Fruit fly (Drosophila melanogaster) whole organism, embryonic: ENCODE results near the gene CG34107.

Source experiments
- Awh ChIP-seq: fragments of 200-800 bp; sonication (Bioruptor generic); IDR thresholded peaks from 2 replicates; pipeline ENCODE4, ENCODE4 v1.3.6; 2022; ENCODE audit warnings: missing biosample characterization, missing genetic modification characterization
- B-H2 ChIP-seq: fragments of 200-800 bp; sonication (Bioruptor generic); optimal IDR thresholded peaks from 2 replicates; lab custom pipeline; 2018; ENCODE audit warnings: missing biosample characterization, mild to moderate bottlenecking, missing genetic modification characterization
- Bgb ChIP-seq: fragments of 200-800 bp; sonication (Bioruptor generic); IDR thresholded peaks from 2 replicates; pipeline ENCODE4 v1.3.6; 2022; ENCODE audit warnings: missing biosample characterization, missing genetic modification characterization; ENCODE audit not compliant: partially characterized antibody
- Bteb2 ChIP-seq: fragments of 200-800 bp; sonication (Bioruptor generic); optimal IDR thresholded peaks from 2 replicates; lab custom pipeline; 2016; ENCODE audit warnings: missing biosample characterization, missing genetic modification characterization
- CG11695 ChIP-seq: fragments of 200-800 bp; sonication (Bioruptor generic); IDR thresholded peaks from 3 replicates; pipeline ENCODE4 v1.3.6; 2022; ENCODE audit warnings: missing biosample characterization, missing genetic modification characterization
- CG12155 ChIP-seq: fragments of 200-800 bp; sonication (Bioruptor generic); optimal IDR thresholded peaks from 3 replicates; lab custom pipeline; 2016; ENCODE audit warnings: missing biosample characterization, missing genetic modification characterization
- CG12942 ChIP-seq: fragments of 200-800 bp; sonication (Bioruptor generic); optimal IDR thresholded peaks from 3 replicates; lab custom pipeline; 2016; ENCODE audit warnings: missing biosample characterization, missing genetic modification characterization
- CG14014 ChIP-seq: fragments of 200-800 bp; sonication (Bioruptor generic); IDR thresholded peaks from 2 replicates; pipeline ENCODE4 v1.3.6; 2022; ENCODE audit warnings: missing biosample characterization, missing genetic modification characterization
- CG14965 ChIP-seq: fragments of 200-800 bp; sonication (Bioruptor generic); optimal IDR thresholded peaks from 2 replicates; lab custom pipeline; 2016; ENCODE audit warnings: missing biosample characterization, missing genetic modification characterization, borderline replicate concordance
- CG16815 ChIP-seq: fragments of 200-800 bp; sonication (Bioruptor generic); optimal IDR thresholded peaks from 3 replicates; lab custom pipeline; 2017; ENCODE audit warnings: missing biosample characterization, mild to moderate bottlenecking, missing genetic modification characterization
- CG17361 ChIP-seq: fragments of 200-800 bp; sonication (Bioruptor generic); IDR thresholded peaks from 3 replicates; pipeline ENCODE4 v1.3.6; 2022; ENCODE audit warnings: missing biosample characterization, missing genetic modification characterization
- CG17385 ChIP-seq: fragments of 200-800 bp; sonication (Bioruptor generic); optimal IDR thresholded peaks from 3 replicates; lab custom pipeline; 2018; ENCODE audit warnings: missing biosample characterization, mild to moderate bottlenecking, missing genetic modification characterization
- CG2875 ChIP-seq: fragments of 200-800 bp; sonication (Bioruptor generic); optimal IDR thresholded peaks from 2 replicates; lab custom pipeline; 2017; ENCODE audit warnings: missing biosample characterization, mild to moderate bottlenecking, missing genetic modification characterization, missing genetic modification reagents
- CG3407 ChIP-seq: fragments of 200-800 bp; sonication (Bioruptor generic); optimal IDR thresholded peaks from 2 replicates; lab custom pipeline; 2018; ENCODE audit warnings: missing biosample characterization, mild to moderate bottlenecking, missing genetic modification characterization
- CG34422 ChIP-seq: fragments of 200-800 bp; sonication (Bioruptor generic); IDR thresholded peaks from 3 replicates; pipeline ENCODE4 v1.3.6; 2022; ENCODE audit warnings: missing biosample characterization, missing genetic modification characterization
- CG3838 ChIP-seq: fragments of 200-800 bp; sonication (Bioruptor generic); optimal IDR thresholded peaks from 3 replicates; lab custom pipeline; 2016; ENCODE audit warnings: missing biosample characterization, missing genetic modification characterization
- CG4820 ChIP-seq: fragments of 200-800 bp; sonication (Bioruptor generic); optimal IDR thresholded peaks from 3 replicates; lab custom pipeline; 2016; ENCODE audit warnings: missing biosample characterization, missing genetic modification characterization
- CG7271 ChIP-seq: fragments of 200-800 bp; sonication (Bioruptor generic); optimal IDR thresholded peaks from 2 replicates; lab custom pipeline; 2018; ENCODE audit warnings: missing biosample characterization, mild to moderate bottlenecking, missing genetic modification characterization, moderate library complexity
- CG7839 ChIP-seq: fragments of 200-800 bp; sonication (Bioruptor generic); optimal IDR thresholded peaks from 3 replicates; lab custom pipeline; 2018; ENCODE audit warnings: missing biosample characterization, mild to moderate bottlenecking, missing genetic modification characterization, moderate library complexity
- CG7963 ChIP-seq: fragments of 200-800 bp; sonication (Bioruptor generic); IDR thresholded peaks from 3 replicates; pipeline ENCODE4 v1.3.6; 2022; ENCODE audit warnings: missing biosample characterization, missing genetic modification characterization; ENCODE audit not compliant: partially characterized antibody
- CG8478 ChIP-seq: fragments of >200 bp; optimal IDR thresholded peaks from 2 replicates; lab custom pipeline; 2018
- CG9876 ChIP-seq: fragments of 200-800 bp; sonication (Bioruptor generic); optimal IDR thresholded peaks from 2 replicates; lab custom pipeline; 2016; ENCODE audit warnings: missing biosample characterization, missing genetic modification characterization
- D ChIP-seq, 2 experiments: fragments of 200-800 bp in 1 of 2; fragments of >200 bp in 1 of 2; sonication (Bioruptor generic) in 1 of 2; optimal IDR thresholded peaks; 2 replicates in 1 of 2; 3 replicates in 1 of 2; lab custom pipeline; 2017; ENCODE audit warnings: mild to moderate bottlenecking in 1 of 2, missing biosample characterization in 1 of 2, missing genetic modification characterization in 1 of 2, missing genetic modification reagents in 1 of 2
- E2f1 ChIP-seq: fragments of 200-800 bp; sonication (Bioruptor generic); IDR thresholded peaks from 2 replicates; pipeline ENCODE4 v1.3.6; 2022; ENCODE audit warnings: missing biosample characterization, missing genetic modification characterization
- Fer2 ChIP-seq: fragments of 200-800 bp; sonication (Bioruptor generic); optimal IDR thresholded peaks from 2 replicates; lab custom pipeline; 2018; ENCODE audit warnings: missing biosample characterization, mild to moderate bottlenecking, missing genetic modification characterization, moderate library complexity
- HmgD ChIP-seq: fragments of 200-800 bp; sonication (Bioruptor generic); optimal IDR thresholded peaks from 3 replicates; lab custom pipeline; 2016; ENCODE audit warnings: missing biosample characterization, missing genetic modification characterization
- Hmr ChIP-seq: fragments of 200-800 bp; sonication (Bioruptor generic); optimal IDR thresholded peaks from 3 replicates; lab custom pipeline; 2017; ENCODE audit warnings: mild to moderate bottlenecking, missing biosample characterization, missing genetic modification reagents, missing genetic modification characterization
- Hr3 ChIP-seq: fragments of 200-800 bp; sonication (Bioruptor generic); optimal IDR thresholded peaks from 3 replicates; lab custom pipeline; 2016; ENCODE audit warnings: missing biosample characterization, missing genetic modification characterization
- Nf-YC ChIP-seq: fragments of 200-800 bp; optimal IDR thresholded peaks from 3 replicates; lab custom pipeline; 2019; ENCODE audit warnings: missing biosample characterization, mild to moderate bottlenecking, missing genetic modification characterization, moderate library complexity
- PHDP ChIP-seq: fragments of 200-800 bp; sonication (Bioruptor generic); optimal IDR thresholded peaks from 3 replicates; lab custom pipeline; 2018; ENCODE audit warnings: missing biosample characterization, mild to moderate bottlenecking, missing genetic modification characterization, moderate library complexity
- Rfx ChIP-seq: fragments of 200-800 bp; sonication (Bioruptor generic); IDR thresholded peaks from 2 replicates; pipeline ENCODE4 v1.3.6; 2022; ENCODE audit warnings: missing biosample characterization, missing genetic modification characterization
- Stat92E ChIP-seq, 3 experiments: fragments of >200 bp in 2 of 3; fragments of 200-800 bp in 1 of 3; sonication (Bioruptor generic) in 1 of 3; optimal IDR thresholded peaks; 2 replicates each; lab custom pipeline; 2017 to 2019; ENCODE audit warnings: missing biosample characterization in 3 of 3, missing genetic modification characterization in 3 of 3, mild to moderate bottlenecking in 1 of 3, moderate library complexity in 1 of 3
- ase ChIP-seq: fragments of 200-800 bp; sonication (Bioruptor generic); IDR thresholded peaks from 3 replicates; pipeline ENCODE4 v1.3.6; 2022; ENCODE audit warnings: missing biosample characterization, missing genetic modification characterization
- bcd ChIP-seq: fragments of 200-800 bp; sonication (Bioruptor generic); optimal IDR thresholded peaks from 2 replicates; lab custom pipeline; 2017; ENCODE audit warnings: missing biosample characterization, mild to moderate bottlenecking, missing genetic modification characterization
- caup ChIP-seq: fragments of 200-800 bp; sonication (Bioruptor generic); optimal IDR thresholded peaks from 3 replicates; lab custom pipeline; 2017; ENCODE audit warnings: missing biosample characterization, mild to moderate bottlenecking, missing genetic modification characterization, moderate library complexity; ENCODE audit not compliant: severe bottlenecking
- cg ChIP-seq: fragments of 200-800 bp; sonication (Bioruptor generic); optimal IDR thresholded peaks from 3 replicates; lab custom pipeline; 2019; ENCODE audit warnings: missing biosample characterization, mild to moderate bottlenecking, missing genetic modification characterization, moderate library complexity
- crc ChIP-seq: fragments of 200-800 bp; sonication (Bioruptor generic); optimal IDR thresholded peaks from 2 replicates; lab custom pipeline; 2016; ENCODE audit warnings: missing biosample characterization, missing genetic modification characterization
- eyg ChIP-seq: fragments of 200-800 bp; sonication (Bioruptor generic); optimal IDR thresholded peaks from 3 replicates; lab custom pipeline; 2016; ENCODE audit warnings: missing biosample characterization, missing genetic modification characterization
- grau ChIP-seq: fragments of 200-800 bp; optimal IDR thresholded peaks from 3 replicates; lab custom pipeline; 2019; ENCODE audit warnings: missing biosample characterization, mild to moderate bottlenecking, missing genetic modification characterization, moderate library complexity
- gt ChIP-seq: fragments of 200-800 bp; sonication (Bioruptor generic); IDR thresholded peaks from 2 replicates; pipeline ENCODE4 v1.3.6; 2022; ENCODE audit warnings: missing biosample characterization, missing genetic modification characterization
- jing ChIP-seq: fragments of 200-800 bp; sonication (Bioruptor generic); optimal IDR thresholded peaks from 2 replicates; lab custom pipeline; 2018; ENCODE audit warnings: missing biosample characterization, mild to moderate bottlenecking, missing genetic modification characterization
- psq ChIP-seq: fragments of 200-800 bp; sonication (Bioruptor generic); optimal IDR thresholded peaks from 2 replicates; lab custom pipeline; 2017; ENCODE audit warnings: missing biosample characterization, missing genetic modification characterization
- row ChIP-seq: fragments of 200-800 bp; sonication (Bioruptor generic); IDR thresholded peaks from 3 replicates; pipeline ENCODE4 v1.3.6; 2022; ENCODE audit warnings: missing biosample characterization, missing genetic modification characterization
- sens ChIP-seq: fragments of 200-800 bp; sonication (Bioruptor generic); peaks from one replicate; lab custom pipeline; 2016; ENCODE audit warnings: missing biosample characterization, missing genetic modification characterization
- tin ChIP-seq: fragments of 200-800 bp; sonication (Bioruptor generic); optimal IDR thresholded peaks from 3 replicates; lab custom pipeline; 2016; ENCODE audit warnings: missing biosample characterization, missing genetic modification characterization
- ttk ChIP-seq: fragments of 200-800 bp; sonication (Bioruptor generic); IDR thresholded peaks from 2 replicates; pipeline ENCODE4 v2.1.2; 2022; ENCODE audit warnings: missing biosample characterization, missing genetic modification characterization
- twi ChIP-seq: fragments of 200-800 bp; optimal IDR thresholded peaks from 2 replicates; lab custom pipeline; 2019; ENCODE audit warnings: missing biosample characterization, mild to moderate bottlenecking, missing genetic modification characterization, moderate library complexity
- vnd ChIP-seq: fragments of 200-800 bp; sonication (Bioruptor generic); IDR thresholded peaks from 3 replicates; pipeline ENCODE4 v1.3.6; 2022; ENCODE audit warnings: missing biosample characterization, missing genetic modification characterization; ENCODE audit not compliant: partially characterized antibody
- wek ChIP-seq: fragments of 200-800 bp; sonication (Bioruptor generic); optimal IDR thresholded peaks from 3 replicates; lab custom pipeline; 2018; ENCODE audit warnings: missing biosample characterization, mild to moderate bottlenecking, missing genetic modification characterization, moderate library complexity
- wor ChIP-seq: fragments of 200-800 bp; sonication (Bioruptor generic); IDR thresholded peaks from 2 replicates; pipeline ENCODE4 v1.3.6; 2022; ENCODE audit warnings: missing biosample characterization, missing genetic modification characterization
- zen2 ChIP-seq: fragments of 200-800 bp; sonication (Bioruptor generic); IDR thresholded peaks from 3 replicates; pipeline ENCODE4 v1.3.6; 2022; ENCODE audit warnings: missing biosample characterization, missing genetic modification characterization; ENCODE audit not compliant: partially characterized antibody

CG34107 gene

dm6 chr3R:10185986-10186385 lies 38.7 kb upstream of the CG34107 start (continued):
- TF ChIP-seq Bgb (GFP tag; lab: Robert Waterston, UW) (no peak), CG34422 (no peak), PHDP (tag; lab: Kevin White, UChicago) (peak; percentile 17), CG2875 (GFP tag; lab: Kevin White, UChicago) (no peak), cg (no peak), Hmr (peak; percentile 32), CG17385 (peak; percentile 25), Bteb2 (no peak), sens (GFP tag; lab: Kevin White, UChicago) (no peak), CG11695 (GFP tag; lab: Robert Waterston, UW) (no peak), jing (no peak), CG7271 (tag; lab: Kevin White, UChicago) (no peak), wek (GFP tag; lab: Kevin White, UChicago) (peak; percentile 55), Nf-YC (tag; lab: Kevin White, UChicago) (no peak), ase (GFP tag; lab: Robert Waterston, UW) (no peak), ttk (GFP tag; lab: Robert Waterston, UW) (no peak), CG16815 (GFP tag; lab: Kevin White, UChicago) (no peak), eyg (GFP tag; lab: Kevin White, UChicago) (no peak), CG9876 (no peak), CG12155 (GFP tag; lab: Kevin White, UChicago) (no peak), D (optimal IDR thresholded peaks at IDR 0.05; lab: Kevin White, UChicago) (no peak), D (GFP tag; optimal IDR thresholded peaks at IDR 0.05; lab: Kevin White, UChicago) (no peak), CG17361 (GFP tag; lab: Robert Waterston, UW) (no peak), psq (GFP tag; lab: Kevin White, UChicago) (no peak), CG14014 (GFP tag; lab: Robert Waterston, UW) (peak; percentile 30; the same call in 1 of the 2 replicates), vnd (GFP tag; lab: Robert Waterston, UW) (no peak), Hr3 (no peak), Fer2 (tag; lab: Kevin White, UChicago) (no peak), zen2 (no peak), Rfx (GFP tag; lab: Robert Waterston, UW) (0 out of 2 replicates have a peak, but pooled peaks have one; percentile 10), caup (GFP tag; lab: Kevin White, UChicago) (peak; percentile 46), CG12942 (GFP tag; lab: Kevin White, UChicago) (no peak), CG3838 (GFP tag; lab: Kevin White, UChicago) (no peak), bcd (GFP tag; lab: Kevin White, UChicago) (no peak), CG7839 (tag; lab: Kevin White, UChicago) (no peak), CG14965 (GFP tag; lab: Kevin White, UChicago) (no peak), CG7963 (GFP tag; lab: Robert Waterston, UW) (no peak), Awh (GFP tag; lab: Robert Waterston, UW) (peak; percentile 54), crc (no peak), CG3407 (GFP tag; lab: Kevin White, UChicago) (no peak), twi (tag; lab: Kevin White, UChicago) (no peak), CG4820 (GFP tag; lab: Kevin White, UChicago) (no peak), HmgD (no peak), Stat92E (GFP tag; optimal IDR thresholded peaks at IDR 0.05; lab: Kevin White, UChicago) (no peak), row (GFP tag; lab: Robert Waterston, UW) (no peak), tin (no peak), grau (tag; lab: Kevin White, UChicago) (no peak), CG8478 (lab: Kevin White, UChicago) (no peak), gt (GFP tag; lab: Robert Waterston, UW) (no peak), wor (GFP tag; lab: Robert Waterston, UW) (no peak), B-H2 (GFP tag; lab: Kevin White, UChicago) (no peak), E2f1 (no peak)
